Worm (Caenorhabditis elegans) whole organism, mixed stage, embryonic: ENCODE data around the gene hpo-9.
A peak's percentile ranks its signal among the peaks of the same experiment; 100 is the strongest.

Experiments
- M03D4.4 ChIP-seq: sonication (generic microtip); optimal IDR thresholded peaks from 2 replicates; lab custom pipeline; 2017; ENCODE audit warnings: mild to moderate bottlenecking, missing genetic modification characterization, missing compliant biosample characterization
- bed-3 ChIP-seq: fragments of 200-800 bp; sonication (Bioruptor generic); optimal IDR thresholded peaks from 3 replicates; lab custom pipeline; 2018; ENCODE audit warnings: mild to moderate bottlenecking, missing genetic modification characterization, moderate library complexity, missing compliant biosample characterization
- blmp-1 ChIP-seq: fragments of 150-350 bp; optimal IDR thresholded peaks from 2 replicates; lab custom pipeline; 2014; ENCODE audit warnings: missing biosample characterization, missing genetic modification characterization
- ceh-43 ChIP-seq: fragments of 200-800 bp; sonication (Bioruptor generic); optimal IDR thresholded peaks from 2 replicates; lab custom pipeline; 2018; ENCODE audit warnings: mild to moderate bottlenecking, missing genetic modification characterization, moderate library complexity, missing compliant biosample characterization
- ceh-83 ChIP-seq: fragments of 200-800 bp; sonication (Bioruptor generic); optimal IDR thresholded peaks from 2 replicates; lab custom pipeline; 2018; ENCODE audit warnings: mild to moderate bottlenecking, missing genetic modification characterization, missing compliant biosample characterization
- ces-1 ChIP-seq: fragments of 150-350 bp; optimal IDR thresholded peaks from 2 replicates; lab custom pipeline; 2014; ENCODE audit warnings: missing biosample characterization, missing genetic modification reagents, missing genetic modification characterization
- drap-1 ChIP-seq: fragments of 200-800 bp; sonication (Bioruptor generic); optimal IDR thresholded peaks from 3 replicates; lab custom pipeline; 2018; ENCODE audit warnings: mild to moderate bottlenecking, missing genetic modification characterization, missing compliant biosample characterization
- elt-1 ChIP-seq: sonication (generic microtip); optimal IDR thresholded peaks from 2 replicates; lab custom pipeline; 2017; ENCODE audit warnings: missing genetic modification characterization, mild to moderate bottlenecking, missing compliant biosample characterization, antibody characterized with exemption, moderate library complexity, borderline replicate concordance; ENCODE audit not compliant: insufficient read depth
- elt-3 ChIP-seq: fragments of 150-350 bp; optimal IDR thresholded peaks from 2 replicates; lab custom pipeline; 2014; ENCODE audit warnings: missing biosample characterization, missing genetic modification characterization
- flh-1 ChIP-seq: fragments of 200-800 bp; sonication (Bioruptor generic); optimal IDR thresholded peaks from 2 replicates; lab custom pipeline; 2018; ENCODE audit warnings: mild to moderate bottlenecking, missing genetic modification characterization, moderate library complexity, missing compliant biosample characterization
- ham-2 ChIP-seq: fragments of 200-800 bp; sonication (Bioruptor generic); optimal IDR thresholded peaks from 2 replicates; lab custom pipeline; 2018; ENCODE audit warnings: mild to moderate bottlenecking, missing genetic modification characterization, missing compliant biosample characterization
- hlh-1 ChIP-seq: fragments of 150-350 bp; optimal IDR thresholded peaks from 2 replicates; lab custom pipeline; 2014; ENCODE audit warnings: missing biosample characterization, missing genetic modification reagents, missing genetic modification characterization
- lin-32 ChIP-seq: fragments of 200-800 bp; sonication (Bioruptor generic); optimal IDR thresholded peaks from 2 replicates; lab custom pipeline; 2018; ENCODE audit warnings: mild to moderate bottlenecking, missing genetic modification characterization, missing compliant biosample characterization
- mab-5 ChIP-seq: fragments of 150-350 bp; optimal IDR thresholded peaks from 2 replicates; lab custom pipeline; 2014; ENCODE audit warnings: missing biosample characterization, missing genetic modification characterization
- mep-1 ChIP-seq: fragments of 150-350 bp; optimal IDR thresholded peaks from 2 replicates; lab custom pipeline; 2017; ENCODE audit warnings: missing biosample characterization, missing genetic modification reagents, missing genetic modification characterization, inconsistent platforms
- mls-2 ChIP-seq: sonication (generic microtip); optimal IDR thresholded peaks from 2 replicates; lab custom pipeline; 2016; ENCODE audit warnings: mild to moderate bottlenecking, missing genetic modification characterization, moderate library complexity, missing compliant biosample characterization
- nhr-12 ChIP-seq: fragments of 150-350 bp; optimal IDR thresholded peaks from 2 replicates; lab custom pipeline; 2014; ENCODE audit warnings: missing biosample characterization, missing genetic modification characterization
- nhr-237 ChIP-seq: fragments of 150-350 bp; optimal IDR thresholded peaks from 2 replicates; lab custom pipeline; 2014; ENCODE audit warnings: missing biosample characterization, missing genetic modification characterization
- nhr-76 ChIP-seq: sonication (generic microtip); optimal IDR thresholded peaks from 2 replicates; lab custom pipeline; 2017; ENCODE audit warnings: missing biosample characterization, missing genetic modification characterization
- pha-4 ChIP-seq: fragments of 150-350 bp; optimal IDR thresholded peaks from 2 replicates; lab custom pipeline; 2018; ENCODE audit warnings: missing biosample characterization, missing genetic modification reagents, missing genetic modification characterization
- sem-2 ChIP-seq: fragments of 200-800 bp; sonication (Bioruptor generic); optimal IDR thresholded peaks from 2 replicates; lab custom pipeline; 2018; ENCODE audit warnings: mild to moderate bottlenecking, missing genetic modification characterization, missing compliant biosample characterization
- sptf-1 ChIP-seq: sonication (generic microtip); optimal IDR thresholded peaks from 2 replicates; lab custom pipeline; 2017; ENCODE audit warnings: mild to moderate bottlenecking, missing genetic modification characterization, moderate library complexity, missing compliant biosample characterization
- unc-120 ChIP-seq: sonication (generic microtip); optimal IDR thresholded peaks from 2 replicates; lab custom pipeline; 2017; ENCODE audit warnings: missing genetic modification characterization, missing compliant biosample characterization; ENCODE audit not compliant: poor library complexity, severe bottlenecking
- unc-39 ChIP-seq: fragments of 150-350 bp; optimal IDR thresholded peaks from 2 replicates; lab custom pipeline; 2014; ENCODE audit warnings: missing biosample characterization, missing genetic modification characterization
- unc-62 ChIP-seq: fragments of 150-350 bp; optimal IDR thresholded peaks from 2 replicates; lab custom pipeline; 2014; ENCODE audit warnings: missing biosample characterization, missing genetic modification reagents, missing genetic modification characterization
- zip-8 ChIP-seq: fragments of 150-350 bp; optimal IDR thresholded peaks from 2 replicates; lab custom pipeline; 2014; ENCODE audit warnings: missing biosample characterization, missing genetic modification characterization
- ztf-11 ChIP-seq: fragments of 150-350 bp; optimal IDR thresholded peaks from 2 replicates; lab custom pipeline; 2014; ENCODE audit warnings: missing biosample characterization, missing genetic modification characterization

The hpo-9 gene

DNA sequence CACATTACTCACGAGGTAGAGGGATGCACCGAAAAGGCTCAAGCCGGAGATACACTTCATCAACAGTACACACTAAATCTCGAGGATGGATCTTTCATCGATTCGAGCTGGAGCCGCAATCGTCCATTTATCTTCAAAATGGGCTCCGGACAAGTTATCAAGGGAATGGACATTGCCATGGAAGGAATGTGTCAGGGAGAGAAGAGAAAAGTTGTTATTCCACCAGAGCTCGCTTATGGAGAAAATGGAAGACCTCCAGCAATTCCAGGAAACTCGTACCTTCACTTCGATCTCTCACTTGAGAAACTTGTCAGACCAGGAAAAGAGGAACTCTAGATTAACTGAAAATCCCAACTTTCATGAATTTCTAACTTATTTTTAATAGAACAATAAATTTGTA, 11.0 kb downstream of the hpo-9 start:
- no peak for TF ChIP-seq ceh-83 (GFP tag; lab: Kevin White, UChicago)
- no peak for TF ChIP-seq nhr-12 (tag; lab: Kevin White, UChicago)
- TF ChIP-seq nhr-76 (tag; lab: Kevin White, UChicago): no peak
- no peak for TF ChIP-seq lin-32
- TF ChIP-seq nhr-237: no peak
- TF ChIP-seq ham-2 (GFP tag; lab: Kevin White, UChicago): no peak
- TF ChIP-seq unc-39 (tag; lab: Kevin White, UChicago): no peak
- no peak for TF ChIP-seq M03D4.4
- TF ChIP-seq mep-1: no peak
- TF ChIP-seq unc-120 (tag; lab: Kevin White, UChicago): no peak
- TF ChIP-seq bed-3 (GFP tag; lab: Kevin White, UChicago): no peak
- no peak for TF ChIP-seq mls-2 (tag; lab: Kevin White, UChicago)
- TF ChIP-seq elt-3 (tag; lab: Kevin White, UChicago): no peak
- TF ChIP-seq flh-1 (GFP tag; lab: Kevin White, UChicago): no peak
- no peak for TF ChIP-seq zip-8 (tag; lab: Kevin White, UChicago)
- TF ChIP-seq, all 35 proteins: peak for 0

DNA sequence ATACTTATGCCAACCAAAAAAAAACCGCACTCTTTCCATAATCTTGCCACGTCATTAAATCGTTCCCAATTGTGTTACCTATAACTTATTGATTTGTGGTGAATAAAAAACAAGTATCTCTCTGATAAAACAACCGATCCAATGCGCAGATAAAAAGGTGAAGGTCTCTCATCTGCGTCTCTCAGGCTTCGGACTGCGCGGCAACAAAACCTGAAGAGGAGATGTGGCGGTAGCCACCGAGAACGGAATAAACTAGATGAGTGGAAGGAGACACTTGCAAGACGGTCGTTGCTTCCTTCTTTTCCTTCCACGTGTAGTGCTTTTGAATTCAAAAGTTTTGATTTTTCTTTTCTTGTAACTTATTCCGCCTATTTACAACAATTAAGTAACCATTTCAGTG, 12.0 kb downstream of the hpo-9 start, which contains the start of gene fkb-3:
fkb-3 (plus strand) TSS at position 277 of the 400 bp plus-strand sequence.
- TF ChIP-seq hlh-1 (tag; lab: Kevin White, UChicago) (no peak), mls-2 (tag; lab: Kevin White, UChicago) (no peak), unc-62 (GFP tag; lab: Kevin White, UChicago) (no peak), flh-1 (GFP tag; lab: Kevin White, UChicago) (no peak), ztf-11 (tag; lab: Kevin White, UChicago) (no peak), unc-39 (tag; lab: Kevin White, UChicago) (no peak), nhr-12 (tag; lab: Kevin White, UChicago) (no peak), bed-3 (GFP tag; lab: Kevin White, UChicago) (no peak)

DNA sequence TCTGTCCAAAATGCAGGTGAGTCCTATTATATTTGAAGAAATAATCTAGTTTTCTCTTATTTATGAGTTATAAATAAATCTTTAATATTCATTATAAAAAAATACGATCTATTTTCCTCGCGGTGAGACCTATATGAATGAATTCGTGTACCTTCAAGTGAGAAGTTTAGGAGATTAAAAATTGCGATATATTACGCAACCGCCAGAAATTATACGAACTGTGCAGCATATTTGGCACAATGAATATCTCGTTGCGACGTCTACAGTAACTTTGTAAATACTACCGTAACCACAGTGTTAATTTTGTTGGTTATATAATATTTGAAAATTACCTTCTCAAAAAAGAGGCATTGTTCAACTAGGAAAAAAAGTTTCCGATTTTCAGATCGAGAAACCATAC, 12.6 kb downstream of the hpo-9 start:
- peak; percentile 72 for TF ChIP-seq zip-8 (tag; lab: Kevin White, UChicago)
- TF ChIP-seq flh-1 (GFP tag; lab: Kevin White, UChicago): no peak

DNA sequence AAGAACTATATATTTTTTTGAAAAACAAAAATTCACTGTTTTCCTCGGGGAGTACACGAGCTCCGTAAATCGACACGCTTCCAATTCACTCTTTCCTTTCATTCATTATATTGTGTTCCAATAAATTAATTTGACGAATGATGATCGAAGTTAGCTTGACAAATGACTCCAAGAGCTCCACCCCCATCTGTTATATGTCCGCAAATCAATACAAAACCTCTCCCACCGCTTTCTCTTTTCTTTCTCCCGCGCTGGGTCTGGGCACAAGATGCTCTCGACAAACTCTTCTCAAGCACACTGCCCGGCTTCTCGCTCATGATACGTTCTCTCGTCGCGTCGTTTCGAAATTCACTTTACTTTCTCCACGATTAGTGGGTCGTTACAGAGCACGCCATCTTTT, 13.0 kb downstream of the hpo-9 start, which contains the start of gene C13F10.1:
C13F10.1 (plus strand) TSS at position 138 of the 400 bp plus-strand sequence.
- TF ChIP-seq ces-1 (GFP tag; lab: Kevin White, UChicago): peak; percentile 62
- no peak for TF ChIP-seq mep-1
- peak; percentile 32 for TF ChIP-seq hlh-1 (tag; lab: Kevin White, UChicago)
- TF ChIP-seq unc-62 (GFP tag; lab: Kevin White, UChicago): peak; percentile 80
- peak; percentile 31 for TF ChIP-seq unc-120 (tag; lab: Kevin White, UChicago)
- TF ChIP-seq drap-1 (GFP tag; lab: Kevin White, UChicago): no peak

DNA sequence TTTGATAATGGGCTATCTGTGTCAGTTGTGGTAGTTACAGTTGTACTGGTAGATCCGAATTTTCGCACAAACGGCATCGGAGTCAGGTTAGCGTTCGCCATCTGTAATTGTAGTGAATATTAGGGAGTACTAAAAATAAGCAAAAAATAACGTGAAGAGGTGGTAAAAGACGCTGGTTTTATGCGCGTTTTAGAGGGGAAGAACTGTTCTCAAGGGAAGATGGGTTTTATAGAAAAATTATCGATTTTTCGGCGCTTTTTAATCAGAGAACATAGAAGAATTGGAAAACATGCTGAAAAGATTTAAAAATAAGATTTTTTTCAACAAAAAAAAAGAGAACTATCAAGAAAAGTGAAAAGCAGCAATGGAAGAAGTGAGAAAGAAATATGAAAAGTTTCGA, 13.8 kb downstream of the hpo-9 start, which contains the start of gene C13F10.7:
C13F10.7 (minus strand) TSS at position 101 of the 400 bp plus-strand sequence.
- TF ChIP-seq bed-3 (GFP tag; lab: Kevin White, UChicago): no peak
- no peak for TF ChIP-seq ceh-83 (GFP tag; lab: Kevin White, UChicago)
- TF ChIP-seq unc-39 (tag; lab: Kevin White, UChicago): no peak
- TF ChIP-seq hlh-1 (tag; lab: Kevin White, UChicago): no peak
- no peak for TF ChIP-seq elt-1 (tag; lab: Kevin White, UChicago)
- no peak for TF ChIP-seq M03D4.4
- TF ChIP-seq mab-5 (tag; lab: Kevin White, UChicago): no peak
- no peak for TF ChIP-seq nhr-76 (tag; lab: Kevin White, UChicago)
- no peak for TF ChIP-seq pha-4
- no peak for TF ChIP-seq elt-3 (tag; lab: Kevin White, UChicago)
- no peak for TF ChIP-seq sem-2 (GFP tag; lab: Kevin White, UChicago)
- TF ChIP-seq ceh-43 (GFP tag; lab: Kevin White, UChicago): no peak
- TF ChIP-seq lin-32: no peak
- TF ChIP-seq nhr-12 (tag; lab: Kevin White, UChicago): no peak
- TF ChIP-seq blmp-1 (tag; lab: Kevin White, UChicago): no peak
- no peak for TF ChIP-seq mls-2 (tag; lab: Kevin White, UChicago)
- no peak for TF ChIP-seq sptf-1
